Worm (Caenorhabditis elegans): ENCODE measurements around the gene F46E10.3.

- TF ChIP-seq nhr-11 (tag; optimal IDR thresholded peaks at IDR 0.05) (no peak), madf-5 (GFP tag; IDR thresholded peaks at IDR 0.05) (no peak), ztf-11 (tag; optimal IDR thresholded peaks at IDR 0.05) (no peak), fos-1 (tag; optimal IDR thresholded peaks at IDR 0.05) (no peak), fkh-10 (GFP tag; optimal IDR thresholded peaks at IDR 0.05) (no peak), lsy-2 (tag; optimal IDR thresholded peaks at IDR 0.05) (no peak)
Measured at ce11 chrV:6548309-6548708, 30.2 kb downstream of the F46E10.3 start.
